Fruit fly (Drosophila melanogaster) S2 (cell line): ENCODE results near the gene CG14624.

ENCODE experiments used
- CG8478 ChIP-seq: fragments of >200 bp; optimal IDR thresholded peaks from 2 replicates; lab custom pipeline; 2018
- CTCF ChIP-seq, 2 experiments: fragments of >200 bp; optimal IDR thresholded peaks; 2 replicates each; lab custom pipeline; 2018

- TF ChIP-seq CTCF (optimal IDR thresholded peaks at IDR 0.05; lab: Kevin White, UChicago) (no peak), CG8478 (lab: Kevin White, UChicago) (no peak)
These were observed 42.2 kb downstream of the CG14624 start for dm6 chrX:1248735-1249134.
